Fruit fly (Drosophila melanogaster): ENCODE data around the gene Eh.

Gene Eh

dm6 chr3R:17406411-17406810, 42.2 kb downstream of the Eh start, which contains the start of the genes CG42824 and CG42798:
Gene CG42824, minus strand, starts transcription at chr3R:17406511.
Gene CG42798, plus strand, starts transcription at chr3R:17406678.
- TF ChIP-seq Smox (GFP tag; optimal IDR thresholded peaks at IDR 0.05) (no peak), CG7368 (GFP tag; optimal IDR thresholded peaks at IDR 0.05) (no peak), vri (GFP tag; optimal IDR thresholded peaks at IDR 0.05) (no peak), OdsH (GFP tag; optimal IDR thresholded peaks at IDR 0.05) (no peak), net (GFP tag; optimal IDR thresholded peaks at IDR 0.05) (no peak), Sox15 (GFP tag; optimal IDR thresholded peaks at IDR 0.05) (no peak), CG6854 (GFP tag; optimal IDR thresholded peaks at IDR 0.05) (no peak), pdm3 (GFP tag; optimal IDR thresholded peaks at IDR 0.05) (no peak), svp (GFP tag) (no peak), CG9139 (GFP tag; optimal IDR thresholded peaks at IDR 0.05) (no peak), lz (GFP tag; optimal IDR thresholded peaks at IDR 0.05) (no peak), CG15336 (GFP tag; IDR thresholded peaks at IDR 0.05) (no peak), CG6808 (GFP tag; optimal IDR thresholded peaks at IDR 0.05) (no peak), Eip93F (GFP tag; optimal IDR thresholded peaks at IDR 0.05) (no peak), Eip78C (GFP tag) (no peak), CG6276 (GFP tag; optimal IDR thresholded peaks at IDR 0.05) (no peak), Lpt (GFP tag; optimal IDR thresholded peaks at IDR 0.05) (no peak), Hr38 (GFP tag; optimal IDR thresholded peaks at IDR 0.05) (no peak)

- TF ChIP-seq CG10631 (GFP tag; optimal IDR thresholded peaks at IDR 0.05) = no peak
- no peak for TF ChIP-seq CG8632 (GFP tag; optimal IDR thresholded peaks at IDR 0.05)
- TF ChIP-seq CG1621 (tag; optimal IDR thresholded peaks at IDR 0.05) = no peak
- no peak for TF ChIP-seq CG32006 (GFP tag; optimal IDR thresholded peaks at IDR 0.05)
Measured at dm6 chr3R:17405009-17405408, 43.6 kb downstream of the Eh start, which contains the start of gene CG42823. Gene CG42823, minus strand, starts transcription at chr3R:17405109.

dm6 chr3R:17404155-17404554, 44.5 kb downstream of the Eh start:
- no peak for TF ChIP-seq CG34406 (GFP tag; optimal IDR thresholded peaks at IDR 0.05)
- no peak for TF ChIP-seq lz (GFP tag; optimal IDR thresholded peaks at IDR 0.05)
- TF ChIP-seq vri (GFP tag; optimal IDR thresholded peaks at IDR 0.05) = peak; percentile 47
- no peak for TF ChIP-seq Hr4 (GFP tag; optimal IDR thresholded peaks at IDR 0.05)
- no peak for TF ChIP-seq cyc (GFP tag; optimal IDR thresholded peaks at IDR 0.05)
- TF ChIP-seq svp (GFP tag) = no peak
- no peak for TF ChIP-seq Ets21C (GFP tag; optimal IDR thresholded peaks at IDR 0.05)
- no peak for TF ChIP-seq CG31627 (GFP tag; optimal IDR thresholded peaks at IDR 0.05)
- TF ChIP-seq fkh (GFP tag; optimal IDR thresholded peaks at IDR 0.05) = peak; percentile 29

- TF ChIP-seq CG6163 (GFP tag; IDR thresholded peaks at IDR 0.05) = no peak
- peak; percentile 48 for TF ChIP-seq Sox14 (GFP tag; optimal IDR thresholded peaks at IDR 0.05)
- TF ChIP-seq Lpt (GFP tag; optimal IDR thresholded peaks at IDR 0.05) = no peak
- TF ChIP-seq dac (GFP tag; optimal IDR thresholded peaks at IDR 0.05) = no peak
- no peak for TF ChIP-seq CG10669 (GFP tag; optimal IDR thresholded peaks at IDR 0.05)
- no peak for TF ChIP-seq eg (GFP tag; IDR thresholded peaks at IDR 0.05)
Measured at dm6 chr3R:17403618-17404017, 45.0 kb downstream of the Eh start, which contains the start of gene CG34280. Gene CG34280, minus strand, starts transcription at chr3R:17403718.

- TF ChIP-seq CG11294 (GFP tag; IDR thresholded peaks at IDR 0.05) (no peak), Hr4 (GFP tag; optimal IDR thresholded peaks at IDR 0.05) (no peak), lz (GFP tag; optimal IDR thresholded peaks at IDR 0.05) (no peak), esn (GFP tag; optimal IDR thresholded peaks at IDR 0.05) (no peak), CG7368 (GFP tag; optimal IDR thresholded peaks at IDR 0.05) (no peak), Blimp-1 (GFP tag; optimal IDR thresholded peaks at IDR 0.05) (no peak), CG6792 (GFP tag; optimal IDR thresholded peaks at IDR 0.05) (no peak)
Measured at dm6 chr3R:17403188-17403587, 45.5 kb downstream of the Eh start, which contains the start of gene CG34279. Gene CG34279, minus strand, starts transcription at chr3R:17403288.

Data from whole organism, prepupa.